Worm (Caenorhabditis elegans) whole organism, L2 larva: ENCODE measurements around the gene cox-5A.

Experiments used
- C34F6.9 ChIP-seq: fragments of 150-350 bp; optimal IDR thresholded peaks from 2 replicates; lab custom pipeline; 2014; ENCODE audit warnings: missing biosample characterization, missing genetic modification characterization
- F13H6.1 ChIP-seq: sonication (generic microtip); optimal IDR thresholded peaks from 2 replicates; lab custom pipeline; 2016; ENCODE audit warnings: missing genetic modification characterization, missing compliant biosample characterization
- Y55F3AM.14 ChIP-seq: fragments of 200-800 bp; sonication (Bioruptor generic); optimal IDR thresholded peaks from 2 replicates; lab custom pipeline; 2018; ENCODE audit warnings: mild to moderate bottlenecking, missing genetic modification characterization, missing compliant biosample characterization
- ZK546.5 ChIP-seq: sonication (generic microtip); optimal IDR thresholded peaks from 2 replicates; lab custom pipeline; 2017; ENCODE audit warnings: missing biosample characterization, missing genetic modification characterization
- alr-1 ChIP-seq: fragments of 150-350 bp; optimal IDR thresholded peaks from 2 replicates; lab custom pipeline; 2014; ENCODE audit warnings: missing biosample characterization, missing genetic modification characterization
- aly-2 ChIP-seq: fragments of 150-350 bp; optimal IDR thresholded peaks from 2 replicates; lab custom pipeline; 2014; ENCODE audit warnings: missing biosample characterization, missing genetic modification characterization
- ama-1 ChIP-seq: fragments of 150-350 bp; optimal IDR thresholded peaks from 2 replicates; lab custom pipeline; 2018; ENCODE audit warnings: inconsistent platforms
- blmp-1 ChIP-seq: sonication (generic microtip); optimal IDR thresholded peaks from 2 replicates; lab custom pipeline; 2017; ENCODE audit warnings: missing genetic modification characterization, mild to moderate bottlenecking, missing compliant biosample characterization, antibody characterized with exemption, moderate library complexity; ENCODE audit not compliant: insufficient read depth
- ceh-82 ChIP-seq: fragments of 150-350 bp; optimal IDR thresholded peaks from 2 replicates; lab custom pipeline; 2014; ENCODE audit warnings: missing biosample characterization, missing genetic modification characterization
- crh-2 ChIP-seq: sonication (generic microtip); optimal IDR thresholded peaks from 2 replicates; lab custom pipeline; 2017; ENCODE audit warnings: missing biosample characterization, missing genetic modification characterization
- egl-27 ChIP-seq: sonication (generic microtip); optimal IDR thresholded peaks from 3 replicates; lab custom pipeline; 2017; ENCODE audit warnings: missing biosample characterization, missing genetic modification reagents, missing genetic modification characterization
- elt-3 ChIP-seq: sonication (generic microtip); optimal IDR thresholded peaks from 2 replicates; lab custom pipeline; 2017; ENCODE audit warnings: missing biosample characterization, missing genetic modification characterization
- fos-1 ChIP-seq: fragments of 150-350 bp; optimal IDR thresholded peaks from 2 replicates; lab custom pipeline; 2014; ENCODE audit warnings: missing biosample characterization, missing genetic modification characterization
- gmeb-1 ChIP-seq: fragments of 150-350 bp; optimal IDR thresholded peaks from 2 replicates; lab custom pipeline; 2014; ENCODE audit warnings: missing biosample characterization, missing genetic modification characterization
- lin-11 ChIP-seq: fragments of 150-350 bp; sonication (generic microtip); optimal IDR thresholded peaks from 2 replicates; lab custom pipeline; 2014; ENCODE audit warnings: missing biosample characterization, missing genetic modification characterization, inconsistent platforms, mixed read lengths
- lin-13 ChIP-seq: fragments of 150-350 bp; optimal IDR thresholded peaks from 2 replicates; lab custom pipeline; 2014; ENCODE audit warnings: missing biosample characterization, missing genetic modification reagents, missing genetic modification characterization
- lin-39 ChIP-seq: fragments of 150-350 bp; optimal IDR thresholded peaks from 2 replicates; lab custom pipeline; 2014; ENCODE audit warnings: missing biosample characterization, missing genetic modification reagents, missing genetic modification characterization
- mab-5 ChIP-seq: fragments of 150-350 bp; optimal IDR thresholded peaks from 2 replicates; lab custom pipeline; 2014; ENCODE audit warnings: missing biosample characterization, missing genetic modification characterization
- mbf-1 ChIP-seq: sonication (generic microtip); optimal IDR thresholded peaks from 2 replicates; lab custom pipeline; 2017; ENCODE audit warnings: missing biosample characterization, missing genetic modification characterization
- mdl-1 ChIP-seq, 2 experiments: fragments of 150-350 bp in 1 of 2; sonication (generic microtip) in 1 of 2; optimal IDR thresholded peaks; 2 replicates each; lab custom pipeline; 2017; ENCODE audit warnings: missing biosample characterization in 2 of 2, missing genetic modification characterization in 2 of 2
- nhr-10 ChIP-seq: sonication (generic microtip); optimal IDR thresholded peaks from 2 replicates; lab custom pipeline; 2017; ENCODE audit warnings: missing biosample characterization, missing genetic modification characterization
- nhr-11 ChIP-seq: fragments of 150-350 bp; optimal IDR thresholded peaks from 2 replicates; lab custom pipeline; 2014; ENCODE audit warnings: missing biosample characterization, missing genetic modification characterization
- nhr-12 ChIP-seq: fragments of 150-350 bp; optimal IDR thresholded peaks from 2 replicates; lab custom pipeline; 2014; ENCODE audit warnings: missing biosample characterization, missing genetic modification characterization
- nhr-21 ChIP-seq: fragments of 150-350 bp; optimal IDR thresholded peaks from 2 replicates; lab custom pipeline; 2014; ENCODE audit warnings: missing biosample characterization, missing genetic modification characterization
- nhr-23 ChIP-seq: fragments of 150-350 bp; optimal IDR thresholded peaks from 2 replicates; lab custom pipeline; 2014; ENCODE audit warnings: missing biosample characterization, missing genetic modification reagents, missing genetic modification characterization
- nhr-237 ChIP-seq: fragments of 150-350 bp; optimal IDR thresholded peaks from 2 replicates; lab custom pipeline; 2014; ENCODE audit warnings: missing biosample characterization, missing genetic modification characterization
- nhr-25 ChIP-seq: fragments of 150-350 bp; sonication (generic microtip); optimal IDR thresholded peaks from 3 replicates; lab custom pipeline; 2014; ENCODE audit warnings: missing biosample characterization, missing genetic modification characterization
- peb-1 ChIP-seq: fragments of 150-350 bp; optimal IDR thresholded peaks from 2 replicates; lab custom pipeline; 2014; ENCODE audit warnings: missing biosample characterization, missing genetic modification characterization
- sem-4 ChIP-seq: fragments of 150-350 bp; optimal IDR thresholded peaks from 2 replicates; lab custom pipeline; 2014; ENCODE audit warnings: missing biosample characterization, missing genetic modification reagents, missing genetic modification characterization
- skn-1 ChIP-seq: sonication (generic microtip); optimal IDR thresholded peaks from 2 replicates; lab custom pipeline; 2017; ENCODE audit warnings: missing biosample characterization, missing genetic modification characterization
- sma-3 ChIP-seq: sonication (generic microtip); optimal IDR thresholded peaks from 2 replicates; lab custom pipeline; 2016; ENCODE audit warnings: missing genetic modification reagents, missing genetic modification characterization, missing compliant biosample characterization
- sma-9 ChIP-seq, 2 experiments: fragments of 150-350 bp in 1 of 2; sonication (generic microtip) in 1 of 2; optimal IDR thresholded peaks; 2 replicates each; lab custom pipeline; 2014 to 2016; ENCODE audit warnings: missing genetic modification characterization in 2 of 2, mild to moderate bottlenecking in 1 of 2, missing biosample characterization in 1 of 2, missing compliant biosample characterization in 1 of 2, missing genetic modification reagents in 1 of 2, moderate library complexity in 1 of 2
- snpc-4 ChIP-seq: fragments of 150-350 bp; optimal IDR thresholded peaks from 2 replicates; lab custom pipeline; 2014; ENCODE audit warnings: missing biosample characterization, missing genetic modification characterization
- unc-39 ChIP-seq: fragments of 150-350 bp; optimal IDR thresholded peaks from 2 replicates; lab custom pipeline; 2014; ENCODE audit warnings: missing biosample characterization, missing genetic modification characterization
- unc-55 ChIP-seq: fragments of 150-350 bp; sonication (generic microtip); optimal IDR thresholded peaks from 3 replicates; lab custom pipeline; 2014; ENCODE audit warnings: missing biosample characterization, missing genetic modification reagents, missing genetic modification characterization
- ztf-1 ChIP-seq: fragments of 200-800 bp; sonication (Bioruptor generic); conservative IDR thresholded peaks from 2 replicates; pipeline ENCODE4 v1.3.6; 2022; ENCODE audit warnings: missing genetic modification characterization, missing compliant biosample characterization
- ztf-11 ChIP-seq: sonication (generic microtip); optimal IDR thresholded peaks from 2 replicates; lab custom pipeline; 2017; ENCODE audit warnings: missing biosample characterization, missing genetic modification characterization
- ztf-4 ChIP-seq: fragments of 150-350 bp; optimal IDR thresholded peaks from 2 replicates; lab custom pipeline; 2014; ENCODE audit warnings: missing biosample characterization, missing genetic modification characterization

The cox-5A gene

DNA sequence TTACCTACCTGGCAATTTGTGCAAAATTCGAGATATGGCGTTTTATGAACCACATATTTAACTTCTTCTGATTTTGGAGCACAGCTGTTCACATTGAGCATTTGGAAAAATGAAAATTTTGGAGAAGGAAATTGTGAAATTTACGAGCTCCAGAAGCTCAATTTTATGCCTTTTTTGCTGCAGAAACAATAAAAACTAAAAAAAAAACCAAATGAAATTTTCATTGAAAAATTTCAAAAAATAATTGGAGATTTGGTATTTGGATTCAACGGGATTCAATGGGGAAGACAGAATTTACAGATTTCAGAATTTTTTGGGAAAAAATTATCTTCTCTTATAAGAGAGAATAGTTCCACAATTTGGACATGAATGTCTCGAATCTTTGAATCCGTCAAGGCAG, 48.7 kb upstream of the cox-5A start, which contains the start of gene Y37D8A.26:
TSS of gene Y37D8A.26 (minus strand) at position 101 of the 400 bp plus-strand sequence.
- no peak for TF ChIP-seq nhr-10
- TF ChIP-seq sma-9 (GFP tag; optimal IDR thresholded peaks at IDR 0.05; lab: Kevin White, UChicago), result no peak
- no peak for TF ChIP-seq sma-9 (tag; optimal IDR thresholded peaks at IDR 0.05; lab: Kevin White, UChicago)
- TF ChIP-seq Y55F3AM.14 (GFP tag; lab: Kevin White, UChicago), result no peak
- no peak for TF ChIP-seq elt-3
- no peak for TF ChIP-seq snpc-4
- no peak for TF ChIP-seq ztf-1 (GFP tag; lab: Robert Waterston, UW)
- no peak for TF ChIP-seq ama-1 (lab: Kevin White, UChicago)
- no peak for TF ChIP-seq lin-11 (tag; lab: Kevin White, UChicago)
- TF ChIP-seq lin-13 (GFP tag; lab: Kevin White, UChicago), result no peak
- TF ChIP-seq F13H6.1 (tag; lab: Kevin White, UChicago), result no peak
- no peak for TF ChIP-seq aly-2
- TF ChIP-seq nhr-23 (tag; lab: Kevin White, UChicago), result no peak
- TF ChIP-seq mbf-1 (tag; lab: Kevin White, UChicago), result no peak
- TF ChIP-seq ZK546.5 (tag; lab: Kevin White, UChicago), result no peak
- no peak for TF ChIP-seq nhr-25 (tag; lab: Kevin White, UChicago)
- no peak for TF ChIP-seq lin-39 (tag; lab: Kevin White, UChicago)
- TF ChIP-seq egl-27 (tag; lab: Kevin White, UChicago), result no peak
- TF ChIP-seq mab-5 (tag; lab: Kevin White, UChicago), result no peak
- no peak for TF ChIP-seq sma-3 (GFP tag; lab: Kevin White, UChicago)
- no peak for TF ChIP-seq peb-1

DNA sequence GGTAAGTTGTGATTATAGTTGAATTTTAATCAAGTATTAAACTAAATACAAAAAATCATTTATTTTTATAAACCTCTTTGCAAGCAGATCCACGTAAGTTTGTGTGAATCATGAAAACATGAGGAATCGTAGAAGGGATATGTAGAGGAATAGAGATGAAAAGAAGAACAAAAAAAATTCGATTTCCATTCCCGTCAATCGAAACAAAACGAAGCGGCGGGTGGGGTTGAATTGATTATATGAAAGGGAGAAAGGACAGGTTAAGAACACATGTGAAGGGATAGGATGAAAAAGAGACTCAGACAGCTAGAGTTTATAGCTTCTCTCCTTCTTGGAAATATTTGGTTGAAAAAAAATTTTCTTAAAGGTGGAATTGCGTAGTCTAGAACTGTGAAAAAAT, 45.2 kb upstream of the cox-5A start:
- no peak for TF ChIP-seq C34F6.9 (tag; lab: Kevin White, UChicago)
- TF ChIP-seq nhr-25 (tag; lab: Kevin White, UChicago), result peak; percentile 20
- TF ChIP-seq aly-2, result no peak
- TF ChIP-seq blmp-1 (tag; lab: Kevin White, UChicago), result peak; percentile 70
- TF ChIP-seq sma-9 (GFP tag; optimal IDR thresholded peaks at IDR 0.05; lab: Kevin White, UChicago), result peak; percentile 24
- TF ChIP-seq sma-9 (tag; optimal IDR thresholded peaks at IDR 0.05; lab: Kevin White, UChicago), result no peak
- no peak for TF ChIP-seq ztf-11 (tag; lab: Kevin White, UChicago)
- TF ChIP-seq nhr-237 (tag; lab: Kevin White, UChicago), result no peak
- TF ChIP-seq unc-39 (tag; lab: Kevin White, UChicago), result no peak
- TF ChIP-seq crh-2 (tag; lab: Kevin White, UChicago), result peak; percentile 23
- no peak for TF ChIP-seq alr-1 (tag; lab: Kevin White, UChicago)
- TF ChIP-seq ztf-4 (tag; lab: Kevin White, UChicago), result no peak
- TF ChIP-seq fos-1 (tag; lab: Kevin White, UChicago), result peak; percentile 21
- peak; percentile 18 for TF ChIP-seq nhr-21
- no peak for TF ChIP-seq nhr-11 (tag; lab: Kevin White, UChicago)
- no peak for TF ChIP-seq ceh-82 (tag; lab: Kevin White, UChicago)

DNA sequence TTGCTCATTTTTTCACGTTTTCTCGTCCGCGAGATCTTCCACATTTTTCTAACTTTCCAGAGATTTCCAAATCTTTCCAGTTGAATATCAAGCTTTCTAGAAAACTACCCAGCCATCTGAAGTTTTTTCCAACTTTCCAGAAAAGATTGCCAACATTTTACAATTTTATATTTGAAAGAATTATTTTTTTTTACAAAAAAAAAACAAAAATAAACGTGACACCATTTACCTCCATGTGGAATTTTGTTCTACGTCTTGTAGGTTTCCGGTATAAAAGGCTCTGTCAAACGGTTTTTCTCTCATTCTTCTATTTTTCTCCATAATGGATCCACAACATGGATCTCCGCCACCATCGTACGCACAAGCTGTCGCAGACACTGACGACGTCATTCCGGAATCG, 40.6 kb upstream of the cox-5A start, which contains the start of gene Y37D8A.8:
TSS of gene Y37D8A.8 (plus strand) at position 301 of the 400 bp plus-strand sequence.
- no peak for TF ChIP-seq lin-13 (GFP tag; lab: Kevin White, UChicago)
- TF ChIP-seq mab-5 (tag; lab: Kevin White, UChicago), result no peak
- TF ChIP-seq nhr-21, result no peak
- no peak for TF ChIP-seq ztf-4 (tag; lab: Kevin White, UChicago)
- TF ChIP-seq ZK546.5 (tag; lab: Kevin White, UChicago), result no peak
- TF ChIP-seq mdl-1 (tag; optimal IDR thresholded peaks at IDR 0.05; lab: Kevin White, UChicago), result no peak
- no peak for TF ChIP-seq nhr-25 (tag; lab: Kevin White, UChicago)
- no peak for TF ChIP-seq gmeb-1 (tag; lab: Kevin White, UChicago)
- TF ChIP-seq sem-4 (tag; lab: Kevin White, UChicago), result no peak
- TF ChIP-seq nhr-12 (tag; lab: Kevin White, UChicago), result no peak
- TF ChIP-seq unc-55 (GFP tag; lab: Kevin White, UChicago), result no peak
- TF ChIP-seq skn-1, result no peak
- no peak for TF ChIP-seq nhr-11 (tag; lab: Kevin White, UChicago)
- TF ChIP-seq, all 48 proteins: peak for 0
